Worm (Caenorhabditis elegans) whole organism, late embryonic: ENCODE data around the gene Y54G11A.9.
"Not testable (repeated sequence)": the region's sequence is repeated elsewhere in the genome, so short reads cannot be mapped to it uniquely, and the experiment has no call there.

Source experiments
- F13H6.1 ChIP-seq: sonication (generic microtip); optimal IDR thresholded peaks from 2 replicates; lab custom pipeline; 2016; ENCODE audit warnings: missing genetic modification characterization, missing compliant biosample characterization
- K02D7.2 ChIP-seq: sonication (generic microtip); optimal IDR thresholded peaks from 2 replicates; lab custom pipeline; 2017; ENCODE audit warnings: mild to moderate bottlenecking, missing genetic modification characterization, missing compliant biosample characterization
- ama-1 ChIP-seq: fragments of 150-350 bp; optimal IDR thresholded peaks from 2 replicates; lab custom pipeline; 2014
- ceh-14 ChIP-seq: sonication (generic microtip); optimal IDR thresholded peaks from 2 replicates; lab custom pipeline; 2016; ENCODE audit warnings: missing genotype, missing genetic modification characterization, missing compliant biosample characterization
- ceh-19 ChIP-seq: fragments of 200-800 bp; sonication (Bioruptor generic); optimal IDR thresholded peaks from 2 replicates; lab custom pipeline; 2018; ENCODE audit warnings: mild to moderate bottlenecking, missing genetic modification characterization, missing compliant biosample characterization
- ceh-24 ChIP-seq: sonication (generic microtip); optimal IDR thresholded peaks from 2 replicates; lab custom pipeline; 2016; ENCODE audit warnings: mild to moderate bottlenecking, missing genetic modification characterization, missing compliant biosample characterization
- ceh-30 ChIP-seq: fragments of 150-350 bp; optimal IDR thresholded peaks from 2 replicates; lab custom pipeline; 2014; ENCODE audit warnings: missing biosample characterization, missing genetic modification characterization
- ceh-34 ChIP-seq: sonication (generic microtip); optimal IDR thresholded peaks from 2 replicates; lab custom pipeline; 2016; ENCODE audit warnings: mild to moderate bottlenecking, missing genetic modification characterization, missing compliant biosample characterization
- ets-4 ChIP-seq: sonication (generic microtip); optimal IDR thresholded peaks from 2 replicates; lab custom pipeline; 2016; ENCODE audit warnings: missing genetic modification characterization, missing compliant biosample characterization
- eyg-1 ChIP-seq: sonication (generic microtip); optimal IDR thresholded peaks from 2 replicates; lab custom pipeline; 2016; ENCODE audit warnings: missing genotype, missing genetic modification characterization, missing compliant biosample characterization
- fax-1 ChIP-seq: sonication (generic microtip); optimal IDR thresholded peaks from 2 replicates; lab custom pipeline; 2016; ENCODE audit warnings: missing genotype, missing genetic modification characterization, missing compliant biosample characterization
- fkh-6 ChIP-seq: sonication (generic microtip); optimal IDR thresholded peaks from 2 replicates; lab custom pipeline; 2016; ENCODE audit warnings: missing genetic modification characterization, missing compliant biosample characterization
- gmeb-2 ChIP-seq: sonication (generic microtip); optimal IDR thresholded peaks from 2 replicates; lab custom pipeline; 2016; ENCODE audit warnings: missing genetic modification characterization, inconsistent platforms, missing compliant biosample characterization
- hlh-13 ChIP-seq: fragments of 200-800 bp; sonication (Bioruptor generic); optimal IDR thresholded peaks from 2 replicates; lab custom pipeline; 2018; ENCODE audit warnings: mild to moderate bottlenecking, missing genetic modification characterization, missing compliant biosample characterization
- hlh-15 ChIP-seq: sonication (generic microtip); optimal IDR thresholded peaks from 2 replicates; lab custom pipeline; 2016; ENCODE audit warnings: missing genetic modification characterization, missing compliant biosample characterization
- hlh-30 ChIP-seq: sonication (generic microtip); optimal IDR thresholded peaks from 2 replicates; lab custom pipeline; 2017; ENCODE audit warnings: antibody characterized with exemption, missing genetic modification characterization, missing compliant biosample characterization; ENCODE audit not compliant: insufficient read depth
- hlh-6 ChIP-seq: sonication (generic microtip); optimal IDR thresholded peaks from 2 replicates; lab custom pipeline; 2016; ENCODE audit warnings: missing genotype, missing genetic modification characterization, missing compliant biosample characterization
- hlh-8 ChIP-seq: sonication (generic microtip); optimal IDR thresholded peaks from 2 replicates; lab custom pipeline; 2016; ENCODE audit warnings: missing genotype, missing genetic modification characterization, missing compliant biosample characterization
- madf-2 ChIP-seq: sonication (generic microtip); optimal IDR thresholded peaks from 2 replicates; lab custom pipeline; 2017; ENCODE audit warnings: missing genetic modification characterization, missing compliant biosample characterization
- mec-3 ChIP-seq: sonication (generic microtip); optimal IDR thresholded peaks from 2 replicates; lab custom pipeline; 2016; ENCODE audit warnings: borderline replicate concordance, missing genetic modification characterization, missing compliant biosample characterization
- nfya-1 ChIP-seq: sonication (generic microtip); optimal IDR thresholded peaks from 2 replicates; lab custom pipeline; 2017; ENCODE audit warnings: missing genetic modification characterization, mild to moderate bottlenecking, missing compliant biosample characterization, antibody characterized with exemption, moderate library complexity
- odd-2 ChIP-seq: sonication (generic microtip); optimal IDR thresholded peaks from 2 replicates; lab custom pipeline; 2017; ENCODE audit warnings: antibody characterized with exemption, mild to moderate bottlenecking, missing genetic modification characterization, missing compliant biosample characterization
- pag-3 ChIP-seq: sonication (generic microtip); optimal IDR thresholded peaks from 2 replicates; lab custom pipeline; 2016; ENCODE audit warnings: missing compliant biosample characterization, missing genetic modification characterization, borderline replicate concordance
- pat-9 ChIP-seq: fragments of 200-800 bp; sonication (Bioruptor generic); optimal IDR thresholded peaks from 2 replicates; lab custom pipeline; 2018; ENCODE audit warnings: mild to moderate bottlenecking, missing genetic modification characterization, moderate library complexity, missing compliant biosample characterization
- pha-4 ChIP-seq: fragments of 150-350 bp; optimal IDR thresholded peaks from 2 replicates; lab custom pipeline; 2018; ENCODE audit warnings: missing biosample characterization, missing genetic modification reagents, missing genetic modification characterization
- pros-1 ChIP-seq: fragments of 150-350 bp; optimal IDR thresholded peaks from 2 replicates; lab custom pipeline; 2014; ENCODE audit warnings: missing biosample characterization, missing genetic modification reagents, missing genetic modification characterization
- sdc-2 ChIP-seq: sonication (generic microtip); optimal IDR thresholded peaks from 2 replicates; lab custom pipeline; 2016; ENCODE audit warnings: missing genotype, missing genetic modification characterization, missing compliant biosample characterization
- sox-4 ChIP-seq: sonication (generic microtip); optimal IDR thresholded peaks from 2 replicates; lab custom pipeline; 2017; ENCODE audit warnings: mild to moderate bottlenecking, missing genetic modification characterization, inconsistent platforms, missing compliant biosample characterization
- ttx-3 ChIP-seq: sonication (generic microtip); optimal IDR thresholded peaks from 2 replicates; lab custom pipeline; 2016; ENCODE audit warnings: missing genetic modification reagents, missing genetic modification characterization, missing compliant biosample characterization
- unc-42 ChIP-seq: sonication (generic microtip); optimal IDR thresholded peaks from 2 replicates; lab custom pipeline; 2016; ENCODE audit warnings: missing genotype, missing genetic modification characterization, missing compliant biosample characterization
- unc-55 ChIP-seq: sonication (generic microtip); optimal IDR thresholded peaks from 2 replicates; lab custom pipeline; 2017; ENCODE audit warnings: missing biosample characterization, missing genetic modification reagents, missing genetic modification characterization
- unc-86 ChIP-seq: sonication (generic microtip); optimal IDR thresholded peaks from 2 replicates; lab custom pipeline; 2016; ENCODE audit warnings: missing genetic modification characterization, missing compliant biosample characterization
- zip-5 ChIP-seq: sonication (generic microtip); optimal IDR thresholded peaks from 2 replicates; lab custom pipeline; 2016; ENCODE audit warnings: missing genetic modification characterization, missing compliant biosample characterization
- ztf-16 ChIP-seq: sonication (generic microtip); optimal IDR thresholded peaks from 2 replicates; lab custom pipeline; 2017; ENCODE audit warnings: missing genetic modification characterization, missing compliant biosample characterization

Gene Y54G11A.9

DNA sequence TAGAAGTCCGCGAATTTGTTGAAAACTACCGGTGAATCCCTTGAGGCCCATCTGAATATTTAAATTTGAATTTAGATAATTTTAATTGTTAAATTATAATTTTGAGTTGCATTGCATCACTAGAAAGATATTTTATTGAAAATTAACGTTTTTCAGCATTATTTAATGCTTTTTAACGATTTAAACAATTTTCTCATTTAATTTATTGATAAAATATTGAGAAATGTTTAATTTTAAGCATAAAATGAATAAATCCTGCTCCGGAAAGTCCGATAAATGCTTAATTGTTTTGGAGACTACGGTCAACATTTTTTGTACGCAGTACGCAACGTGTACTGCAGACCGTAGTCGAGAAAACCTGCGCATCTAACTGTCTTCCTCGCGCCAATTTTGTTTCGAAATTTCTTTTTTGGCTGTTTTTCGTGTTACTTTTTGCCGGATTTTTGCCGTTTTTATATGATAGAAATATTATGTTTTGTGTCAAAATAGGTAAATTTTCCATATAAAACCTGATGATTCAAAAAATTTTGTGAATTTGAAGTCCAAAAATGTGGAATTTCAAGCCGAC lies 3.2 kb upstream of the Y54G11A.9 start, which contains the start of the genes Y54G11A.17, lin-7 and elof-1 (continued):
- no peak for TF ChIP-seq zip-5 (tag; lab: Kevin White, UChicago)
- peak; percentile 32 for TF ChIP-seq sox-4
- TF ChIP-seq mec-3: no peak
- no peak for TF ChIP-seq pros-1
- TF ChIP-seq hlh-30 (tag; lab: Kevin White, UChicago): peak; percentile 31
- TF ChIP-seq ztf-16 (tag; lab: Kevin White, UChicago): no peak
- no peak for TF ChIP-seq ceh-30 (tag; lab: Kevin White, UChicago)
- TF ChIP-seq ceh-24 (tag; lab: Kevin White, UChicago): no peak
- TF ChIP-seq hlh-6 (tag; lab: Kevin White, UChicago): no peak
- TF ChIP-seq F13H6.1 (tag; lab: Kevin White, UChicago): no peak
- peak; percentile 18 for TF ChIP-seq ceh-19 (GFP tag; lab: Kevin White, UChicago)
- peak; percentile 65 for TF ChIP-seq unc-55

DNA sequence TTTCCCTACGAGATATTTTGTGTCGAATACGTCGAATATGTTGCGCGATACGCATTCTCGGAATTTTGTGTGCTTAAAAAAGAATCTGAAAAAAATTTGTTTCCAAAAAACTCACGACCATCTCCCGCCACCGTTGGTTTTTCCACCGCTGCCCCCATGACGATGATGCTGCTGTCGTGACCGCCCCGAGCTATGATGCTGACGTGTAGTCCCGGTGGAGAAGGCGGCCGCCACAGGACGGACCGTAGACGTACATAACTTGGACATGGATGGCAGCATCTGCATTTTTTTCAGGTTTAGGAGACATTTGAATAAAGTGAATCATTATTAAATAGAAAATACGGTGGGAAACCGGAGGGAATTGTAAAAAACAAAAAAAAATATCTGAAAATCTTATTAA lies 2.1 kb downstream of the Y54G11A.9 start, which contains the start of gene ddl-3:
ddl-3 (minus strand) TSS at position 289 of the 400 bp plus-strand sequence.
- not testable (repeated sequence) for TF ChIP-seq nfya-1 (tag; lab: Kevin White, UChicago); unc-55; ama-1

DNA sequence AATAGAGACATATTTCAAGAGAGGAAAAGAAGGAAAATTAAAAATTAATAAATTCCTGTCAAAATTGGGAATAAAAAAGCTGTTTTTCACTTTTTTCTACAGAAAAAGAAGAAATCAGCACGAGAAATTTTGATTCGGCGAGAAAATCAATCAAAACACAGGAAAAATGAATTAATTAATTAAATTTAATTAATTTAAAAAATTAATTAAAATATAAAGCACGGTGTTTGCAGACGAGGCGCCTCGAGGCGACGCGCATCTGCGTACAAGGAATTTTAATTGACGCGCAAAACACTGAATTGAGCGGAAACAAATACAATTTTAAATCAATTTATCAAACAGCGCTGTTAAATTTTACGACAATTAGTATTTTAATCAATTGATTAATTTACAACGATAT lies 25.0 kb downstream of the Y54G11A.9 start:
- TF ChIP-seq ceh-34: no peak
- no peak for TF ChIP-seq pat-9 (tag; lab: Kevin White, UChicago)
- TF ChIP-seq fax-1 (tag; lab: Kevin White, UChicago): no peak
- peak; percentile 10 for TF ChIP-seq unc-42
- peak; percentile 83 for TF ChIP-seq ceh-14 (tag; lab: Kevin White, UChicago)

DNA sequence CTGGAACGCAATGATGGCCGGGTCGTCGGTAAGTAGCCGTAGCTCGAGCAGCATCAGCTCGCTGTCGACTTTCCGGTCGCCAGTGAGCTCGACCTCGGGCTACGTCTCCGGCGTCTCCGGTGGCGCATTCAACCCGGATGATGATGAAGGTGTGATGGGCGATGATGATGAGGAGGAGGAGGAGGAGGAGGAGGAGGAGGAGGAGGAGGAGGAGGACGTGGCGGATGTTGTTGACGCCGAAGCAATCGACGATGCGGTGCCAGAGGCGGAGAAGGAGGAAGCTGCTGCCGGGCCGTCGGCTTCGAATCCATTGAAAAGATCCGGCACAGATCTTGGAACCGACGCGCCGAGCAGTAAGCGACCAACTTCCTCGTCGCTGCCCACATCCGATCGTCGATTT lies 27.0 kb downstream of the Y54G11A.9 start:
- TF ChIP-seq nfya-1 (tag; lab: Kevin White, UChicago): no peak
- TF ChIP-seq eyg-1 (tag; lab: Kevin White, UChicago): no peak

DNA sequence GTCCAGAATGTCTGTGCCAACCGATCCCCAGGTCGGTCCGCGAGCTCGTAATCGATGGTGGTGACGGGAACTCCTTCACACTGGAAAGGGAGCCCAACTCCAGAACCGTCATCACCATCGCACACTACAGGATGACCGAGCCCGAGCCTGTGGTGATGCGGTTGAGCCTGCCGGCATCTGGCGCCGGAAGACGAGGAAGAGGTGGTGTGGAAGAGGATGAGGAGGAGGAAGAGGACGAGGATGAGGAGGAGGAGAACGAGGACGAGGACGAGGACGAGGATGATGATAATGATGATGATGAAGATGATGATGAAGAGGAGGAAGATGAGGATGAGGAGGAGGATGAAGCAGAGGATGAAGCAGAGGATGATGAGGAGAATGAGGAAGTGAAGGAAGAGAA lies 28.2 kb downstream of the Y54G11A.9 start, which contains the start of gene Y54G11A.14:
Y54G11A.14 (plus strand) TSS at position 132 of the 400 bp plus-strand sequence.
- TF ChIP-seq ttx-3 (no peak), unc-86 (tag; lab: Kevin White, UChicago) (no peak), ama-1 (no peak), madf-2 (tag; lab: Kevin White, UChicago) (no peak), ceh-30 (tag; lab: Kevin White, UChicago) (no peak), hlh-8 (tag; lab: Kevin White, UChicago) (no peak), K02D7.2 (no peak), F13H6.1 (tag; lab: Kevin White, UChicago) (no peak), hlh-13 (GFP tag; lab: Kevin White, UChicago) (no peak), fkh-6 (tag; lab: Kevin White, UChicago) (no peak), hlh-15 (tag; lab: Kevin White, UChicago) (no peak), nfya-1 (tag; lab: Kevin White, UChicago) (no peak), hlh-30 (tag; lab: Kevin White, UChicago) (no peak), unc-55 (no peak), ets-4 (no peak), pha-4 (tag; lab: Kevin White, UChicago) (no peak), gmeb-2 (no peak), pag-3 (tag; lab: Kevin White, UChicago) (no peak), sdc-2 (no peak), odd-2 (tag; lab: Kevin White, UChicago) (no peak)
